Fruit fly (Drosophila melanogaster) whole organism, wandering third instar larva: ENCODE results near the gene crb.

Source experiments
- Abd-B ChIP-seq: fragments of >200 bp; optimal IDR thresholded peaks from 2 replicates; lab custom pipeline; 2017; ENCODE audit warnings: missing biosample characterization, missing genetic modification characterization
- CrebA ChIP-seq: fragments of 200-800 bp; sonication (Bioruptor generic); optimal IDR thresholded peaks from 2 replicates; lab custom pipeline; 2016; ENCODE audit warnings: missing biosample characterization, mild to moderate bottlenecking, missing genetic modification characterization, borderline replicate concordance
- Dfd ChIP-seq: fragments of >200 bp; optimal IDR thresholded peaks from 2 replicates; lab custom pipeline; 2017; ENCODE audit warnings: missing biosample characterization, missing genetic modification characterization
- Dif ChIP-seq: fragments of 200-275, 200-300 bp; sonication (Bioruptor generic); optimal IDR thresholded peaks from 2 replicates; lab custom pipeline; 2018; ENCODE audit warnings: missing biosample characterization, missing genetic modification characterization; ENCODE audit not compliant: partially characterized antibody
- GATAd ChIP-seq: sonication (Bioruptor generic); optimal IDR thresholded peaks from 2 replicates; lab custom pipeline; 2016; ENCODE audit warnings: missing biosample characterization, missing genetic modification characterization
- HLH106 ChIP-seq: fragments of 200-800 bp; optimal IDR thresholded peaks from 3 replicates; lab custom pipeline; 2019; ENCODE audit warnings: missing biosample characterization, mild to moderate bottlenecking, missing genetic modification characterization, moderate library complexity
- Hr78 ChIP-seq: fragments of >200 bp; optimal IDR thresholded peaks from 2 replicates; lab custom pipeline; 2017; ENCODE audit warnings: missing biosample characterization, missing genetic modification characterization
- Hr83 ChIP-seq: fragments of 200-300 bp; sonication (Bioruptor generic); optimal IDR thresholded peaks from 2 replicates; lab custom pipeline; 2016; ENCODE audit warnings: missing biosample characterization, mild to moderate bottlenecking, missing genetic modification characterization, moderate library complexity; ENCODE audit not compliant: poor library complexity, severe bottlenecking
- Mio ChIP-seq: sonication (Bioruptor generic); optimal IDR thresholded peaks from 2 replicates; lab custom pipeline; 2016; ENCODE audit warnings: missing biosample characterization, missing genetic modification characterization
- Myc ChIP-seq: fragments of >200 bp; optimal IDR thresholded peaks from 2 replicates; lab custom pipeline; 2017
- N ChIP-seq: fragments of >200 bp; optimal IDR thresholded peaks from 2 replicates; lab custom pipeline; 2018; ENCODE audit warnings: missing biosample characterization, missing external identifiers, missing genetic modification characterization
- OdsH ChIP-seq: fragments of 200-800 bp; sonication (Bioruptor generic); optimal IDR thresholded peaks from 2 replicates; lab custom pipeline; 2016; ENCODE audit warnings: missing biosample characterization, mild to moderate bottlenecking, missing genetic modification characterization
- Rel ChIP-seq, 2 experiments: fragments of 200-800 bp; sonication (Bioruptor generic) in 1 of 2; optimal IDR thresholded peaks; 2 replicates in 1 of 2; 3 replicates in 1 of 2; lab custom pipeline; 2016 to 2019; ENCODE audit warnings: mild to moderate bottlenecking in 2 of 2, missing biosample characterization in 2 of 2, missing genetic modification characterization in 2 of 2, moderate library complexity in 1 of 2
- Sp1 ChIP-seq: fragments of 200-800 bp; sonication (Bioruptor generic); optimal IDR thresholded peaks from 3 replicates; lab custom pipeline; 2019; ENCODE audit warnings: missing biosample characterization, mild to moderate bottlenecking, missing genetic modification characterization, moderate library complexity
- Vsx2 ChIP-seq: fragments of 200-300, 225-300 bp; sonication (Bioruptor generic); optimal IDR thresholded peaks from 2 replicates; lab custom pipeline; 2018; ENCODE audit warnings: missing biosample characterization, missing genetic modification characterization; ENCODE audit not compliant: partially characterized antibody
- br ChIP-seq: fragments of 200-800 bp; sonication (Bioruptor generic); optimal IDR thresholded peaks from 2 replicates; lab custom pipeline; 2016; ENCODE audit warnings: missing biosample characterization, missing genetic modification characterization
- dmrt93B ChIP-seq: fragments of 200-800 bp; sonication (Bioruptor generic); optimal IDR thresholded peaks from 2 replicates; lab custom pipeline; 2018; ENCODE audit warnings: missing biosample characterization, mild to moderate bottlenecking, missing genetic modification characterization
- dsf ChIP-seq: sonication (Bioruptor generic); optimal IDR thresholded peaks from 2 replicates; lab custom pipeline; 2016; ENCODE audit warnings: missing biosample characterization, missing genetic modification characterization, borderline replicate concordance
- ey ChIP-seq: fragments of 200-800 bp; sonication (Bioruptor generic); optimal IDR thresholded peaks from 2 replicates; lab custom pipeline; 2016; ENCODE audit warnings: missing biosample characterization, missing genetic modification characterization
- foxo ChIP-seq, 2 experiments: fragments of 200-800 bp; sonication (Bioruptor generic); optimal IDR thresholded peaks; 2 replicates in 1 of 2; 3 replicates in 1 of 2; lab custom pipeline; 2016 to 2017; ENCODE audit warnings: missing biosample characterization in 2 of 2, missing genetic modification characterization in 2 of 2
- fru ChIP-seq: fragments of 200-800 bp; sonication (Bioruptor generic); optimal IDR thresholded peaks from 3 replicates; lab custom pipeline; 2016; ENCODE audit warnings: missing biosample characterization, mild to moderate bottlenecking, missing genetic modification characterization
- h ChIP-seq: fragments of 200-800 bp; sonication (Bioruptor generic); optimal IDR thresholded peaks from 3 replicates; lab custom pipeline; 2016; ENCODE audit warnings: missing biosample characterization, mild to moderate bottlenecking, missing genetic modification characterization
- jim ChIP-seq: fragments of 175-275, 200-325 bp; sonication (Bioruptor generic); optimal IDR thresholded peaks from 2 replicates; lab custom pipeline; 2016; ENCODE audit warnings: missing biosample characterization, mild to moderate bottlenecking, missing genetic modification characterization
- lola ChIP-seq: fragments of >200 bp; optimal IDR thresholded peaks from 2 replicates; lab custom pipeline; 2017; ENCODE audit warnings: missing biosample characterization, missing genetic modification characterization
- pan ChIP-seq: fragments of >200 bp; optimal IDR thresholded peaks from 2 replicates; lab custom pipeline; 2017
- psq ChIP-seq: fragments of 200-800 bp; sonication (Bioruptor generic); optimal IDR thresholded peaks from 3 replicates; lab custom pipeline; 2017; ENCODE audit warnings: missing biosample characterization, mild to moderate bottlenecking, missing genetic modification characterization, moderate library complexity
- rgr ChIP-seq: fragments of 200-800 bp; sonication (Bioruptor generic); optimal IDR thresholded peaks from 3 replicates; lab custom pipeline; 2016; ENCODE audit warnings: missing biosample characterization, mild to moderate bottlenecking, missing genetic modification characterization
- sv ChIP-seq: fragments of 200-800 bp; sonication (Bioruptor generic); optimal IDR thresholded peaks from 3 replicates; lab custom pipeline; 2016; ENCODE audit warnings: missing biosample characterization, missing genetic modification characterization
- usp ChIP-seq: fragments of >200 bp; optimal IDR thresholded peaks from 2 replicates; lab custom pipeline; 2017; ENCODE audit warnings: missing biosample characterization, missing genetic modification characterization
- woc ChIP-seq: sonication (Bioruptor generic); optimal IDR thresholded peaks from 2 replicates; lab custom pipeline; 2016; ENCODE audit warnings: missing biosample characterization, mild to moderate bottlenecking, missing genetic modification characterization

crb gene

dm6 chr3R:24276104-24277008 is 18.5 kb upstream of the crb start, which contains the start of gene Orct (continued):
- TF ChIP-seq h (peak; percentile 64), dsf (GFP tag; lab: Kevin White, UChicago) (no peak), lola (no peak), CrebA (GFP tag; lab: Kevin White, UChicago) (no peak), dmrt93B (GFP tag; lab: Kevin White, UChicago) (peak; percentile 59), ey (peak; percentile 58)

dm6 chr3R:24278738-24279137 is 16.1 kb upstream of the crb start:
- TF ChIP-seq Sp1 (GFP tag; lab: Kevin White, UChicago) (peak; percentile 37), CrebA (GFP tag; lab: Kevin White, UChicago) (peak; percentile 81), fru (GFP tag; lab: Kevin White, UChicago) (no peak), Rel (GFP tag; optimal IDR thresholded peaks at IDR 0.05; lab: Kevin White, UChicago) (no peak), Rel (tag; optimal IDR thresholded peaks at IDR 0.05; lab: Kevin White, UChicago) (peak; percentile 10), psq (GFP tag; lab: Kevin White, UChicago) (no peak), foxo (GFP tag; optimal IDR thresholded peaks at IDR 0.05; lab: Kevin White, UChicago) (peak in 1 of 2 experiments; percentile 19), h (peak; percentile 17)

DNA sequence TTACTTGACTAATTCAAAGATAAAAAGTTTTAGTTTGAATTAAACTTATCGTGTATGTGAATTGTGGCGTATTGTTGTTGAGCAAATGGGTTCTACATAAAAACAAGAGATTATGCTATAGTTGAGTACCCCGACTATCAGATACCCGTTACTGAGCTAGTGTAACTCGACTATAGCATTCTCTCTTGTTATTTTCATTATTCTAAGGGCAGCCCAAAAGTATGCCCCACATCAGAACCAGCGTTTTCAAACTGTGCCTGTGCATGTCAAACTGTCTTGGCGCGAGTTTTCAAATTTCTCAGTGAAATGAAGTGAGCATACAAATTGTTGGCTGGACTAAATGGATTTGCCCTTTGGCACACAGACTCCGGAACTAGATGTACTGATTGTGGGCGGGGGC is 15.6 kb upstream of the crb start, which contains the start of gene shps:
shps (plus strand) TSS at position 282 of the 400 bp plus-strand sequence.
- TF ChIP-seq Dfd (GFP tag; lab: Kevin White, UChicago) = no peak
- TF ChIP-seq h = no peak
- peak; percentile 43 for TF ChIP-seq N
- no peak for TF ChIP-seq Dif (GFP tag; lab: Kevin White, UChicago)
- TF ChIP-seq rgr (GFP tag; lab: Kevin White, UChicago) = no peak
- TF ChIP-seq jim (GFP tag; lab: Kevin White, UChicago) = no peak
- TF ChIP-seq Hr78 (GFP tag; lab: Kevin White, UChicago) = no peak
- no peak for TF ChIP-seq ey
- peak; percentile 97 for TF ChIP-seq Myc (lab: Kevin White, UChicago)
- no peak for TF ChIP-seq Abd-B (GFP tag; lab: Kevin White, UChicago)
- TF ChIP-seq foxo (GFP tag; optimal IDR thresholded peaks at IDR 0.05; lab: Kevin White, UChicago) = no peak
- no peak for TF ChIP-seq br (GFP tag; lab: Kevin White, UChicago)

- TF ChIP-seq usp = no peak
- TF ChIP-seq Rel (GFP tag; optimal IDR thresholded peaks at IDR 0.05; lab: Kevin White, UChicago) = no peak
- TF ChIP-seq Rel (tag; optimal IDR thresholded peaks at IDR 0.05; lab: Kevin White, UChicago) = peak; percentile 44
Observed at dm6 chr3R:24282567-24283324, 12.1 kb upstream of the crb start.

DNA sequence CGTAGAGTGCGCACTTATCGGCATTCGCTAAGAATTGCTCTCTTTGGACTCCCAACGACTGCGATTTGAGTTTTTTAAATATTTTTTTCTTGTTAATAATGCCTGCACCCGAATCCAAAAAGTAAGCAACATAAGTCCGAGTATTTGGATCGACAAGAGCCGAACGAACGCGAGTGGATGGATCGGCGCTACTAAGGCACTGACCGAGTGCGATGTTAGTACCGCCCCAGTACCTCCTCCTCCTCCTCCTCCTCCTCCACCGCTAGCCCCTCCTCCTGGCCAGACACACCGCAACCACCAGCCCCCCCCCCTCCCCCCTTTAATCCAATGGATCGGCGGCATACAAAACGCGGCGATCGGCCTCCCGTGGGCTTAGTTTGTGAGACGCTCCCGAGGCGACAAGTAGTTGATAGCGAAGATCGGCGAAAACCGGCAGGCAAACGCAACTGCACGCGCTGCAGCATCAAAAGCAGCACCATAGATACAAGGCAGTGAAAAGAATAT is 11.2 kb upstream of the crb start, which contains the start of gene CG6356:
CG6356 (plus strand) TSS at position 374 of the 504 bp plus-strand sequence.
- no peak for TF ChIP-seq fru (GFP tag; lab: Kevin White, UChicago)
- no peak for TF ChIP-seq sv (GFP tag; lab: Kevin White, UChicago)
- no peak for TF ChIP-seq dsf (GFP tag; lab: Kevin White, UChicago)
- TF ChIP-seq Rel (GFP tag; optimal IDR thresholded peaks at IDR 0.05; lab: Kevin White, UChicago) = no peak
- peak; percentile 39 for TF ChIP-seq Rel (tag; optimal IDR thresholded peaks at IDR 0.05; lab: Kevin White, UChicago)
- TF ChIP-seq Myc (lab: Kevin White, UChicago) = no peak
- TF ChIP-seq Hr78 (GFP tag; lab: Kevin White, UChicago) = no peak
- TF ChIP-seq Sp1 (GFP tag; lab: Kevin White, UChicago) = peak; percentile 17
- TF ChIP-seq, all 38 proteins: peak for 2

DNA sequence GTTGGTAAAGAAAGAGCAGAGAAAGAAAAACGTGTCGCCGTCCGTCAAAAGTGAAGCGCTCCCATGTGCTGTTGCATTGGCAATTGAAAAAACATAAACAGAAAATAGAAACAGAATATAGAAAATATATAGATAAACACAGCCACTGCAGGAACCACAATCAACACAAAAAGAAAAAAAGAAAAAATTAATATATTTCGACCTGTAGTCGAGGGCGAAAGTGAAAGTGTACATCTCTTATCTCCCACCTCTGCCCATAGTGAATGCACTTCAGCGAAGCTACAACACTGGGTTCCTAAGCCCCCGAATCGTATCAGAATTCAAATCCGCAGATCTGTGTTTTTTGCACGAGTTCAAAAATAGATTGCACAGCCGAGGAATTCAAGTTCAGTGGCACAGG is 10.7 kb upstream of the crb start:
- TF ChIP-seq Sp1 (GFP tag; lab: Kevin White, UChicago) = no peak
- no peak for TF ChIP-seq HLH106 (tag; lab: Kevin White, UChicago)
- no peak for TF ChIP-seq pan (lab: Kevin White, UChicago)
- no peak for TF ChIP-seq OdsH
- TF ChIP-seq dsf (GFP tag; lab: Kevin White, UChicago) = no peak
- no peak for TF ChIP-seq lola
- TF ChIP-seq foxo (GFP tag; optimal IDR thresholded peaks at IDR 0.05; lab: Kevin White, UChicago) = no peak
- no peak for TF ChIP-seq br (GFP tag; lab: Kevin White, UChicago)
- TF ChIP-seq Hr83 (GFP tag; lab: Kevin White, UChicago) = no peak
- TF ChIP-seq fru (GFP tag; lab: Kevin White, UChicago) = no peak
- no peak for TF ChIP-seq woc (GFP tag; lab: Kevin White, UChicago)
- no peak for TF ChIP-seq Hr78 (GFP tag; lab: Kevin White, UChicago)
- no peak for TF ChIP-seq usp
- no peak for TF ChIP-seq Vsx2
- TF ChIP-seq GATAd (GFP tag; lab: Kevin White, UChicago) = no peak
- TF ChIP-seq Dif (GFP tag; lab: Kevin White, UChicago) = no peak
- TF ChIP-seq Mio = no peak
- no peak for TF ChIP-seq Rel (GFP tag; optimal IDR thresholded peaks at IDR 0.05; lab: Kevin White, UChicago)
- no peak for TF ChIP-seq Rel (tag; optimal IDR thresholded peaks at IDR 0.05; lab: Kevin White, UChicago)
- no peak for TF ChIP-seq dmrt93B (GFP tag; lab: Kevin White, UChicago)
